Worm (Caenorhabditis elegans): ENCODE data around the gene vps-60.

vps-60 gene

ce11 chrV:8654460-8655419, 48.8 kb upstream of the vps-60 start (continued):
- no peak for TF ChIP-seq nhr-6 (tag; optimal IDR thresholded peaks at IDR 0.05)
- no peak for TF ChIP-seq skn-1 (tag; optimal IDR thresholded peaks at IDR 0.05)
- peak in 1 of 2 experiments; percentile 11 for TF ChIP-seq lsy-2 (tag; optimal IDR thresholded peaks at IDR 0.05)
- TF ChIP-seq nhr-11 (tag; optimal IDR thresholded peaks at IDR 0.05) = peak; percentile 38
- TF ChIP-seq hlh-30 (tag; optimal IDR thresholded peaks at IDR 0.05; ENCODE audit: insufficient read depth) = peak; percentile 14
- TF ChIP-seq ctbp-1 (GFP tag; IDR thresholded peaks at IDR 0.05) = no peak
- no peak for TF ChIP-seq lin-15B (tag; optimal IDR thresholded peaks at IDR 0.05)
- TF ChIP-seq F44E2.7 (GFP tag; IDR thresholded peaks at IDR 0.05) = no peak
- no peak for TF ChIP-seq ceh-62 (tag; optimal IDR thresholded peaks at IDR 0.05)
- TF ChIP-seq T26A8.4 (GFP tag; IDR thresholded peaks at IDR 0.05) = no peak
- TF ChIP-seq daf-16 (GFP tag; optimal IDR thresholded peaks at IDR 0.05) = peak in 1 of 2 experiments; percentile 31
- peak; percentile 91 for TF ChIP-seq daf-16 (tag; optimal IDR thresholded peaks at IDR 0.05)
- TF ChIP-seq R02D3.7 (tag; optimal IDR thresholded peaks at IDR 0.05) = no peak
- TF ChIP-seq nhr-102 (tag; optimal IDR thresholded peaks at IDR 0.05) = no peak
- no peak for TF ChIP-seq nhr-42 (GFP tag; IDR thresholded peaks at IDR 0.05)
- TF ChIP-seq pqm-1 (tag; optimal IDR thresholded peaks at IDR 0.05) = peak; percentile 61
- TF ChIP-seq lir-3 (tag; optimal IDR thresholded peaks at IDR 0.05) = no peak
- TF ChIP-seq F49E8.2 (tag; optimal IDR thresholded peaks at IDR 0.05; ENCODE audit: borderline replicate concordance) = no peak
- TF ChIP-seq mdt-29 (GFP tag; IDR thresholded peaks at IDR 0.05) = no peak
- TF ChIP-seq ZK546.5 (tag; optimal IDR thresholded peaks at IDR 0.05) = no peak
- TF ChIP-seq ceh-32 (tag; optimal IDR thresholded peaks at IDR 0.05; ENCODE audit: poor library complexity) = no peak
- TF ChIP-seq nhr-48 (tag; optimal IDR thresholded peaks at IDR 0.05) = peak; percentile 1
- TF ChIP-seq daf-12 (tag; optimal IDR thresholded peaks at IDR 0.05) = no peak
- TF ChIP-seq dpl-1 (GFP tag; optimal IDR thresholded peaks at IDR 0.05) = no peak
- TF ChIP-seq zfp-3 (GFP tag; conservative IDR thresholded peaks at IDR 0.05) = no peak
- peak; percentile 10 for TF ChIP-seq hlh-11 (tag; optimal IDR thresholded peaks at IDR 0.05)
- TF ChIP-seq aly-2 (tag; optimal IDR thresholded peaks at IDR 0.05) = no peak
- TF ChIP-seq ceh-44 (GFP tag; IDR thresholded peaks at IDR 0.05) = no peak
- no peak for TF ChIP-seq madf-9 (GFP tag; conservative IDR thresholded peaks at IDR 0.05)
- peak; percentile 39 for TF ChIP-seq mep-1 (tag; optimal IDR thresholded peaks at IDR 0.05)
- TF ChIP-seq Y5F2A.4 (GFP tag; optimal IDR thresholded peaks at IDR 0.05) = no peak
- TF ChIP-seq php-3 (GFP tag; IDR thresholded peaks at IDR 0.05) = 0 out of 2 replicates have a peak, but pooled peaks have one; percentile 45
- TF ChIP-seq Y105C5A.15 (GFP tag; IDR thresholded peaks at IDR 0.05) = no peak
- TF ChIP-seq nhr-28 (tag; optimal IDR thresholded peaks at IDR 0.05) = peak; percentile 80
- no peak for TF ChIP-seq ztf-11 (tag; optimal IDR thresholded peaks at IDR 0.05)
- TF ChIP-seq lin-39 (tag; optimal IDR thresholded peaks at IDR 0.05) = no peak
- TF ChIP-seq dmd-6 (GFP tag; IDR thresholded peaks at IDR 0.05) = peak; percentile 79
- no peak for TF ChIP-seq ces-1 (GFP tag; optimal IDR thresholded peaks at IDR 0.05)
- TF ChIP-seq unc-62 (GFP tag; optimal IDR thresholded peaks at IDR 0.05 in 1 of 2) = peak in 1 of 2 experiments; percentile 92
- no peak for TF ChIP-seq unc-62 (tag; optimal IDR thresholded peaks at IDR 0.05)
- TF ChIP-seq vab-7 (GFP tag; IDR thresholded peaks at IDR 0.05) = no peak
- TF ChIP-seq snpc-1.2 (GFP tag; IDR thresholded peaks at IDR 0.05) = no peak
- peak; percentile 78 for TF ChIP-seq dve-1 (tag; optimal IDR thresholded peaks at IDR 0.05; ENCODE audit: insufficient read depth)
